Fruit fly (Drosophila melanogaster) whole organism, wandering third instar larva: ENCODE results near the gene CG16800.

Experiments
- Abd-B ChIP-seq: fragments of >200 bp; optimal IDR thresholded peaks from 2 replicates; lab custom pipeline; 2017; ENCODE audit warnings: missing biosample characterization, missing genetic modification characterization
- CG32264 ChIP-seq: fragments of 200-800 bp; sonication (Bioruptor generic); optimal IDR thresholded peaks from 2 replicates; lab custom pipeline; 2016; ENCODE audit warnings: missing biosample characterization, missing genetic modification characterization
- CG9705 ChIP-seq: fragments of 200-800 bp; sonication (Bioruptor generic); optimal IDR thresholded peaks from 2 replicates; lab custom pipeline; 2018; ENCODE audit warnings: missing biosample characterization, mild to moderate bottlenecking, missing genetic modification characterization
- CrebA ChIP-seq: fragments of 200-800 bp; sonication (Bioruptor generic); optimal IDR thresholded peaks from 2 replicates; lab custom pipeline; 2016; ENCODE audit warnings: missing biosample characterization, mild to moderate bottlenecking, missing genetic modification characterization, borderline replicate concordance
- Dfd ChIP-seq: fragments of >200 bp; optimal IDR thresholded peaks from 2 replicates; lab custom pipeline; 2017; ENCODE audit warnings: missing biosample characterization, missing genetic modification characterization
- Dif ChIP-seq: fragments of 200-275, 200-300 bp; sonication (Bioruptor generic); optimal IDR thresholded peaks from 2 replicates; lab custom pipeline; 2018; ENCODE audit warnings: missing biosample characterization, missing genetic modification characterization; ENCODE audit not compliant: partially characterized antibody
- GATAd ChIP-seq: sonication (Bioruptor generic); optimal IDR thresholded peaks from 2 replicates; lab custom pipeline; 2016; ENCODE audit warnings: missing biosample characterization, missing genetic modification characterization
- HLH106 ChIP-seq: fragments of 200-800 bp; optimal IDR thresholded peaks from 3 replicates; lab custom pipeline; 2019; ENCODE audit warnings: missing biosample characterization, mild to moderate bottlenecking, missing genetic modification characterization, moderate library complexity
- Hr83 ChIP-seq: fragments of 200-300 bp; sonication (Bioruptor generic); optimal IDR thresholded peaks from 2 replicates; lab custom pipeline; 2016; ENCODE audit warnings: missing biosample characterization, mild to moderate bottlenecking, missing genetic modification characterization, moderate library complexity; ENCODE audit not compliant: poor library complexity, severe bottlenecking
- Jra ChIP-seq: sonication (Bioruptor generic); optimal IDR thresholded peaks from 2 replicates; lab custom pipeline; 2016; ENCODE audit warnings: missing biosample characterization, missing genetic modification characterization
- Myc ChIP-seq: fragments of >200 bp; optimal IDR thresholded peaks from 2 replicates; lab custom pipeline; 2017
- N ChIP-seq: fragments of >200 bp; optimal IDR thresholded peaks from 2 replicates; lab custom pipeline; 2018; ENCODE audit warnings: missing biosample characterization, missing external identifiers, missing genetic modification characterization
- OdsH ChIP-seq: fragments of 200-800 bp; sonication (Bioruptor generic); optimal IDR thresholded peaks from 2 replicates; lab custom pipeline; 2016; ENCODE audit warnings: missing biosample characterization, mild to moderate bottlenecking, missing genetic modification characterization
- Rel ChIP-seq, 2 experiments: fragments of 200-800 bp; sonication (Bioruptor generic) in 1 of 2; optimal IDR thresholded peaks; 2 replicates in 1 of 2; 3 replicates in 1 of 2; lab custom pipeline; 2016 to 2019; ENCODE audit warnings: mild to moderate bottlenecking in 2 of 2, missing biosample characterization in 2 of 2, missing genetic modification characterization in 2 of 2, moderate library complexity in 1 of 2
- Sp1 ChIP-seq: fragments of 200-800 bp; sonication (Bioruptor generic); optimal IDR thresholded peaks from 3 replicates; lab custom pipeline; 2019; ENCODE audit warnings: missing biosample characterization, mild to moderate bottlenecking, missing genetic modification characterization, moderate library complexity
- Vsx2 ChIP-seq: fragments of 200-300, 225-300 bp; sonication (Bioruptor generic); optimal IDR thresholded peaks from 2 replicates; lab custom pipeline; 2018; ENCODE audit warnings: missing biosample characterization, missing genetic modification characterization; ENCODE audit not compliant: partially characterized antibody
- br ChIP-seq: fragments of 200-800 bp; sonication (Bioruptor generic); optimal IDR thresholded peaks from 2 replicates; lab custom pipeline; 2016; ENCODE audit warnings: missing biosample characterization, missing genetic modification characterization
- brk ChIP-seq: fragments of 200-800 bp; sonication (Bioruptor generic); optimal IDR thresholded peaks from 2 replicates; lab custom pipeline; 2016; ENCODE audit warnings: missing biosample characterization, mild to moderate bottlenecking, missing genetic modification characterization
- dl ChIP-seq, 2 experiments: fragments of 175-275, 200-275 bp in 1 of 2; fragments of 200-275 bp in 1 of 2; sonication (Bioruptor generic); optimal IDR thresholded peaks; lab custom pipeline; 2018; ENCODE audit warnings: mild to moderate bottlenecking in 2 of 2, missing biosample characterization in 2 of 2, missing genetic modification characterization in 2 of 2, moderate library complexity in 2 of 2; ENCODE audit not compliant: partially characterized antibody in 2 of 2, insufficient read depth in 1 of 2
- dsf ChIP-seq: sonication (Bioruptor generic); optimal IDR thresholded peaks from 2 replicates; lab custom pipeline; 2016; ENCODE audit warnings: missing biosample characterization, missing genetic modification characterization, borderline replicate concordance
- ey ChIP-seq: fragments of 200-800 bp; sonication (Bioruptor generic); optimal IDR thresholded peaks from 2 replicates; lab custom pipeline; 2016; ENCODE audit warnings: missing biosample characterization, missing genetic modification characterization
- foxo ChIP-seq, 2 experiments: fragments of 200-800 bp; sonication (Bioruptor generic); optimal IDR thresholded peaks; 2 replicates in 1 of 2; 3 replicates in 1 of 2; lab custom pipeline; 2016 to 2017; ENCODE audit warnings: missing biosample characterization in 2 of 2, missing genetic modification characterization in 2 of 2
- fru ChIP-seq: fragments of 200-800 bp; sonication (Bioruptor generic); optimal IDR thresholded peaks from 3 replicates; lab custom pipeline; 2016; ENCODE audit warnings: missing biosample characterization, mild to moderate bottlenecking, missing genetic modification characterization
- jim ChIP-seq: fragments of 175-275, 200-325 bp; sonication (Bioruptor generic); optimal IDR thresholded peaks from 2 replicates; lab custom pipeline; 2016; ENCODE audit warnings: missing biosample characterization, mild to moderate bottlenecking, missing genetic modification characterization
- lola ChIP-seq: fragments of >200 bp; optimal IDR thresholded peaks from 2 replicates; lab custom pipeline; 2017; ENCODE audit warnings: missing biosample characterization, missing genetic modification characterization
- pan ChIP-seq: fragments of >200 bp; optimal IDR thresholded peaks from 2 replicates; lab custom pipeline; 2017
- psq ChIP-seq: fragments of 200-800 bp; sonication (Bioruptor generic); optimal IDR thresholded peaks from 3 replicates; lab custom pipeline; 2017; ENCODE audit warnings: missing biosample characterization, mild to moderate bottlenecking, missing genetic modification characterization, moderate library complexity
- rgr ChIP-seq: fragments of 200-800 bp; sonication (Bioruptor generic); optimal IDR thresholded peaks from 3 replicates; lab custom pipeline; 2016; ENCODE audit warnings: missing biosample characterization, mild to moderate bottlenecking, missing genetic modification characterization
- sv ChIP-seq: fragments of 200-800 bp; sonication (Bioruptor generic); optimal IDR thresholded peaks from 3 replicates; lab custom pipeline; 2016; ENCODE audit warnings: missing biosample characterization, missing genetic modification characterization
- tai ChIP-seq: sonication (Bioruptor generic); optimal IDR thresholded peaks from 2 replicates; lab custom pipeline; 2016; ENCODE audit warnings: missing biosample characterization, missing genetic modification characterization
- usp ChIP-seq: fragments of >200 bp; optimal IDR thresholded peaks from 2 replicates; lab custom pipeline; 2017; ENCODE audit warnings: missing biosample characterization, missing genetic modification characterization
- woc ChIP-seq: sonication (Bioruptor generic); optimal IDR thresholded peaks from 2 replicates; lab custom pipeline; 2016; ENCODE audit warnings: missing biosample characterization, mild to moderate bottlenecking, missing genetic modification characterization

CG16800 gene

dm6 chr2L:12982107-12982506, 15.7 kb downstream of the CG16800 start:
- TF ChIP-seq ey (GFP tag; lab: Kevin White, UChicago) (peak; percentile 20), dsf (GFP tag; lab: Kevin White, UChicago) (no peak), usp (GFP tag; lab: Kevin White, UChicago) (no peak), Hr83 (GFP tag; lab: Kevin White, UChicago) (no peak), Vsx2 (GFP tag; lab: Kevin White, UChicago) (no peak), pan (no peak), Jra (GFP tag; lab: Kevin White, UChicago) (no peak), psq (GFP tag; lab: Kevin White, UChicago) (no peak), tai (GFP tag; lab: Kevin White, UChicago) (no peak), CG32264 (GFP tag; lab: Kevin White, UChicago) (no peak), CrebA (GFP tag; lab: Kevin White, UChicago) (no peak), foxo (GFP tag; optimal IDR thresholded peaks at IDR 0.05; lab: Kevin White, UChicago) (peak in 1 of 2 experiments; percentile 29), Dfd (GFP tag; lab: Kevin White, UChicago) (no peak), brk (no peak), jim (GFP tag; lab: Kevin White, UChicago) (no peak), OdsH (GFP tag; lab: Kevin White, UChicago) (no peak), Rel (GFP tag; optimal IDR thresholded peaks at IDR 0.05; lab: Kevin White, UChicago) (no peak), Rel (tag; optimal IDR thresholded peaks at IDR 0.05; lab: Kevin White, UChicago) (no peak), dl (GFP tag; optimal IDR thresholded peaks at IDR 0.05; lab: Kevin White, UChicago; ENCODE audit: insufficient read depth in 1 of 2, partially characterized antibody in 2 of 2) (no peak), br (GFP tag; lab: Kevin White, UChicago) (no peak), N (GFP tag; lab: Kevin White, UChicago) (no peak), Myc (lab: Kevin White, UChicago) (no peak), Abd-B (GFP tag; lab: Kevin White, UChicago) (no peak), fru (peak; percentile 5)

dm6 chr2L:12985043-12985442, 18.7 kb downstream of the CG16800 start:
- no peak for TF ChIP-seq dsf (GFP tag; lab: Kevin White, UChicago)
- no peak for TF ChIP-seq Dfd (GFP tag; lab: Kevin White, UChicago)
- TF ChIP-seq brk: no peak
- TF ChIP-seq CrebA (GFP tag; lab: Kevin White, UChicago): no peak
- no peak for TF ChIP-seq lola
- TF ChIP-seq CG9705 (GFP tag; lab: Kevin White, UChicago): no peak
- no peak for TF ChIP-seq tai (GFP tag; lab: Kevin White, UChicago)
- TF ChIP-seq GATAd (GFP tag; lab: Kevin White, UChicago): no peak
- no peak for TF ChIP-seq Abd-B (GFP tag; lab: Kevin White, UChicago)
- no peak for TF ChIP-seq br (GFP tag; lab: Kevin White, UChicago)
- TF ChIP-seq ey (GFP tag; lab: Kevin White, UChicago): no peak
- TF ChIP-seq Vsx2 (GFP tag; lab: Kevin White, UChicago): no peak
- no peak for TF ChIP-seq foxo (GFP tag; optimal IDR thresholded peaks at IDR 0.05; lab: Kevin White, UChicago)
- TF ChIP-seq sv (GFP tag; lab: Kevin White, UChicago): no peak
- TF ChIP-seq OdsH (GFP tag; lab: Kevin White, UChicago): no peak
- no peak for TF ChIP-seq Myc (lab: Kevin White, UChicago)
- no peak for TF ChIP-seq fru
- no peak for TF ChIP-seq Hr83 (GFP tag; lab: Kevin White, UChicago)
- no peak for TF ChIP-seq N (GFP tag; lab: Kevin White, UChicago)
- TF ChIP-seq rgr (GFP tag; lab: Kevin White, UChicago): no peak

dm6 chr2L:13000393-13001001, 34.1 kb downstream of the CG16800 start, which contains the start of gene Yip1d1:
Gene Yip1d1, minus strand, starts transcription at chr2L:13000635.
- no peak for TF ChIP-seq woc (GFP tag; lab: Kevin White, UChicago)
- no peak for TF ChIP-seq Rel (GFP tag; optimal IDR thresholded peaks at IDR 0.05; lab: Kevin White, UChicago)
- TF ChIP-seq Rel (tag; optimal IDR thresholded peaks at IDR 0.05; lab: Kevin White, UChicago): no peak
- no peak for TF ChIP-seq GATAd (GFP tag; lab: Kevin White, UChicago)
- TF ChIP-seq usp (GFP tag; lab: Kevin White, UChicago): no peak
- TF ChIP-seq Vsx2 (GFP tag; lab: Kevin White, UChicago): no peak
- TF ChIP-seq rgr (GFP tag; lab: Kevin White, UChicago): no peak
- TF ChIP-seq br (GFP tag; lab: Kevin White, UChicago): no peak
- no peak for TF ChIP-seq jim (GFP tag; lab: Kevin White, UChicago)
- TF ChIP-seq CrebA (GFP tag; lab: Kevin White, UChicago): no peak
- no peak for TF ChIP-seq HLH106 (tag; lab: Kevin White, UChicago)
- TF ChIP-seq tai (GFP tag; lab: Kevin White, UChicago): no peak
- no peak for TF ChIP-seq fru
- no peak for TF ChIP-seq CG9705 (GFP tag; lab: Kevin White, UChicago)
- no peak for TF ChIP-seq Sp1 (GFP tag; lab: Kevin White, UChicago)
- no peak for TF ChIP-seq Dif (GFP tag; lab: Kevin White, UChicago)
- no peak for TF ChIP-seq Dfd (GFP tag; lab: Kevin White, UChicago)
